Worm (Caenorhabditis elegans) whole organism, L1 larva: Measurements from ENCODE around the gene lron-3.

ENCODE experiments used
- C04F5.9 ChIP-seq: sonication (generic microtip); optimal IDR thresholded peaks from 2 replicates; lab custom pipeline; 2016; ENCODE audit warnings: missing genetic modification characterization, missing compliant biosample characterization
- C16A3.4 ChIP-seq: fragments of 150-350 bp; optimal IDR thresholded peaks from 2 replicates; lab custom pipeline; 2014; ENCODE audit warnings: missing biosample characterization, missing genetic modification characterization
- F16B12.6 ChIP-seq: fragments of 150-350 bp; optimal IDR thresholded peaks from 2 replicates; lab custom pipeline; 2014; ENCODE audit warnings: missing biosample characterization, missing genetic modification characterization
- aha-1 ChIP-seq: fragments of 150-350 bp; optimal IDR thresholded peaks from 2 replicates; lab custom pipeline; 2014; ENCODE audit warnings: missing biosample characterization, missing genetic modification characterization
- ama-1 ChIP-seq: fragments of 150-350 bp; optimal IDR thresholded peaks from 2 replicates; lab custom pipeline; 2014
- blmp-1 ChIP-seq: fragments of 150-350 bp; optimal IDR thresholded peaks from 2 replicates; lab custom pipeline; 2014; ENCODE audit warnings: missing biosample characterization, missing genetic modification characterization
- ceh-8 ChIP-seq: fragments of 200-800 bp; sonication (Bioruptor generic); optimal IDR thresholded peaks from 2 replicates; lab custom pipeline; 2018; ENCODE audit warnings: mild to moderate bottlenecking, missing genetic modification characterization, moderate library complexity, missing compliant biosample characterization
- ceh-82 ChIP-seq, 3 experiments: fragments of 150-350 bp in 1 of 3; sonication (generic microtip) in 2 of 3; optimal IDR thresholded peaks; 2 replicates each; lab custom pipeline; 2014 to 2017; ENCODE audit warnings: missing biosample characterization in 3 of 3, missing genetic modification characterization in 3 of 3
- dpl-1 ChIP-seq, 3 experiments: fragments of 150-350 bp in 2 of 3; sonication (generic microtip) in 1 of 3; optimal IDR thresholded peaks; 2 replicates each; lab custom pipeline; 2014 to 2017; ENCODE audit warnings: missing biosample characterization in 3 of 3, missing genetic modification characterization in 3 of 3, missing genetic modification reagents in 3 of 3
- efl-1 ChIP-seq, 4 experiments: fragments of 150-350 bp; optimal IDR thresholded peaks in 3 of 4; peaks in 1 of 4; 1 replicate in 1 of 4; 2 replicates in 3 of 4; lab custom pipeline; 2014; ENCODE audit warnings: missing biosample characterization in 2 of 4, missing genetic modification characterization in 2 of 4, missing genetic modification reagents in 2 of 4
- egl-13 ChIP-seq: sonication (generic microtip); optimal IDR thresholded peaks from 2 replicates; lab custom pipeline; 2016; ENCODE audit warnings: missing genotype, missing genetic modification reagents, missing genetic modification characterization, missing compliant biosample characterization
- egl-27 ChIP-seq, 2 experiments: fragments of 150-350 bp in 1 of 2; sonication (generic microtip); optimal IDR thresholded peaks; 3 replicates each; lab custom pipeline; 2017 to 2018; ENCODE audit warnings: missing biosample characterization in 2 of 2, missing genetic modification characterization in 2 of 2, missing genetic modification reagents in 2 of 2
- elt-2 ChIP-seq: sonication (generic microtip); optimal IDR thresholded peaks from 2 replicates; lab custom pipeline; 2016; ENCODE audit warnings: missing genetic modification characterization, mild to moderate bottlenecking, inconsistent platforms, missing compliant biosample characterization, missing genetic modification reagents
- elt-3 ChIP-seq, 6 experiments: fragments of 150-350 bp in 1 of 6; sonication (generic microtip); optimal IDR thresholded peaks; 2 replicates each; lab custom pipeline; 2017 to 2018; ENCODE audit warnings: missing biosample characterization in 6 of 6, missing genetic modification characterization in 6 of 6, inconsistent platforms in 1 of 6
- fkh-8 ChIP-seq: sonication (generic microtip); optimal IDR thresholded peaks from 2 replicates; lab custom pipeline; 2016; ENCODE audit warnings: mild to moderate bottlenecking, missing genetic modification characterization, missing compliant biosample characterization
- lin-13 ChIP-seq: fragments of 150-350 bp; optimal IDR thresholded peaks from 2 replicates; lab custom pipeline; 2014; ENCODE audit warnings: missing biosample characterization, missing genetic modification reagents, missing genetic modification characterization
- lin-14 ChIP-seq: fragments of 200-800 bp; sonication (Bioruptor generic); optimal IDR thresholded peaks from 2 replicates; lab custom pipeline; 2018; ENCODE audit warnings: mild to moderate bottlenecking, missing genetic modification characterization, moderate library complexity, missing compliant biosample characterization
- lin-15B ChIP-seq: fragments of 150-350 bp; sonication (generic microtip); optimal IDR thresholded peaks from 3 replicates; lab custom pipeline; 2014; ENCODE audit warnings: missing biosample characterization, missing genetic modification characterization
- mdl-1 ChIP-seq, 2 experiments: fragments of 150-350 bp; optimal IDR thresholded peaks; 2 replicates each; lab custom pipeline; 2014 to 2017; ENCODE audit warnings: missing biosample characterization in 2 of 2, missing genetic modification characterization in 2 of 2, inconsistent platforms in 1 of 2
- mep-1 ChIP-seq: fragments of 150-350 bp; optimal IDR thresholded peaks from 2 replicates; lab custom pipeline; 2014; ENCODE audit warnings: missing biosample characterization, missing genetic modification characterization
- nhr-11 ChIP-seq: fragments of 150-350 bp; optimal IDR thresholded peaks from 2 replicates; lab custom pipeline; 2014; ENCODE audit warnings: missing biosample characterization, missing genetic modification characterization
- nhr-12 ChIP-seq: sonication (generic microtip); optimal IDR thresholded peaks from 2 replicates; lab custom pipeline; 2017; ENCODE audit warnings: missing biosample characterization, missing genetic modification characterization
- nhr-20 ChIP-seq: sonication (generic microtip); optimal IDR thresholded peaks from 2 replicates; lab custom pipeline; 2016; ENCODE audit warnings: mild to moderate bottlenecking, missing genetic modification characterization, missing compliant biosample characterization
- nhr-28 ChIP-seq: fragments of 150-350 bp; optimal IDR thresholded peaks from 2 replicates; lab custom pipeline; 2014; ENCODE audit warnings: missing biosample characterization, missing genetic modification characterization
- nhr-71 ChIP-seq: sonication (generic microtip); optimal IDR thresholded peaks from 2 replicates; lab custom pipeline; 2016; ENCODE audit warnings: mild to moderate bottlenecking, missing genetic modification characterization, moderate library complexity, missing compliant biosample characterization
- nhr-85 ChIP-seq: sonication (generic microtip); peaks from one replicate; lab custom pipeline; 2016; ENCODE audit warnings: missing genetic modification characterization, inconsistent platforms, missing compliant biosample characterization
- pax-3 ChIP-seq: fragments of 200-800 bp; sonication (Bioruptor generic); optimal IDR thresholded peaks from 2 replicates; lab custom pipeline; 2018; ENCODE audit warnings: mild to moderate bottlenecking, missing genetic modification characterization, moderate library complexity, missing compliant biosample characterization
- rnt-1 ChIP-seq: sonication (generic microtip); optimal IDR thresholded peaks from 2 replicates; lab custom pipeline; 2016; ENCODE audit warnings: mild to moderate bottlenecking, missing genetic modification characterization, moderate library complexity, missing compliant biosample characterization
- snpc-4 ChIP-seq: fragments of 150-350 bp; optimal IDR thresholded peaks from 2 replicates; lab custom pipeline; 2014; ENCODE audit warnings: missing biosample characterization, missing genetic modification characterization
- sptf-1 ChIP-seq: fragments of 150-350 bp; optimal IDR thresholded peaks from 2 replicates; lab custom pipeline; 2014; ENCODE audit warnings: missing biosample characterization, missing genetic modification characterization
- swsn-7 ChIP-seq: sonication (generic microtip); optimal IDR thresholded peaks from 2 replicates; lab custom pipeline; 2016; ENCODE audit warnings: missing genetic modification characterization, missing compliant biosample characterization
- tbx-2 ChIP-seq: sonication (generic microtip); optimal IDR thresholded peaks from 2 replicates; lab custom pipeline; 2016; ENCODE audit warnings: missing genetic modification characterization, missing compliant biosample characterization
- unc-30 ChIP-seq: sonication (generic microtip); optimal IDR thresholded peaks from 2 replicates; lab custom pipeline; 2017; ENCODE audit warnings: missing biosample characterization, missing genetic modification characterization
- unc-86 ChIP-seq: sonication (generic microtip); optimal IDR thresholded peaks from 2 replicates; lab custom pipeline; 2016; ENCODE audit warnings: missing genetic modification characterization, missing compliant biosample characterization
- vab-15 ChIP-seq: sonication (generic microtip); optimal IDR thresholded peaks from 2 replicates; lab custom pipeline; 2017; ENCODE audit warnings: missing genotype, mild to moderate bottlenecking, missing genetic modification characterization, missing compliant biosample characterization
- xbp-1 ChIP-seq: sonication (generic microtip); optimal IDR thresholded peaks from 2 replicates; lab custom pipeline; 2016; ENCODE audit warnings: missing genetic modification characterization, missing compliant biosample characterization
- zip-4 ChIP-seq: fragments of 200-800 bp; sonication (Bioruptor generic); optimal IDR thresholded peaks from 2 replicates; lab custom pipeline; 2018; ENCODE audit warnings: mild to moderate bottlenecking, missing genetic modification characterization, moderate library complexity, missing compliant biosample characterization

Gene lron-3

ce11 chrX:15559473-15559872, 1.7 kb upstream of the lron-3 start:
- TF ChIP-seq tbx-2: no peak
- TF ChIP-seq snpc-4 (tag; lab: Kevin White, UChicago): peak; percentile 89
- no peak for TF ChIP-seq egl-27 (tag; optimal IDR thresholded peaks at IDR 0.05; lab: Kevin White, UChicago)
- TF ChIP-seq aha-1 (tag; lab: Kevin White, UChicago): no peak

ce11 chrX:15555529-15555928, 2.2 kb downstream of the lron-3 start:
- peak; percentile 0 for TF ChIP-seq unc-86 (tag; lab: Kevin White, UChicago)
- peak; percentile 54 for TF ChIP-seq nhr-85
- TF ChIP-seq C16A3.4 (tag; lab: Kevin White, UChicago): no peak

- TF ChIP-seq tbx-2 (no peak), egl-13 (tag; lab: Kevin White, UChicago) (peak; percentile 30), lin-14 (GFP tag; lab: Kevin White, UChicago) (peak; percentile 44), unc-86 (tag; lab: Kevin White, UChicago) (peak; percentile 74)
- TF ChIP-seq, all 84 proteins: peak for 3
Measured at ce11 chrX:15554910-15555309, 2.8 kb downstream of the lron-3 start.

- TF ChIP-seq snpc-4 (tag; lab: Kevin White, UChicago) (peak; percentile 70), nhr-20 (tag; lab: Kevin White, UChicago) (no peak), lin-14 (GFP tag; lab: Kevin White, UChicago) (peak; percentile 40), sptf-1 (tag; lab: Kevin White, UChicago) (no peak)
Measured at ce11 chrX:15552024-15552769, 5.6 kb downstream of the lron-3 start.

- TF ChIP-seq lin-14 (GFP tag; lab: Kevin White, UChicago) (peak; percentile 46), unc-30 (no peak)
Measured at ce11 chrX:15550769-15551168, 7.0 kb downstream of the lron-3 start.

- TF ChIP-seq lin-14 (GFP tag; lab: Kevin White, UChicago) (peak; percentile 44), ceh-8 (GFP tag; lab: Kevin White, UChicago) (no peak), tbx-2 (peak; percentile 28)
Measured at ce11 chrX:15547896-15548295, 9.9 kb downstream of the lron-3 start.

- TF ChIP-seq elt-2 (tag; lab: Kevin White, UChicago) (peak; percentile 1), nhr-85 (peak; percentile 29), C04F5.9 (tag; lab: Kevin White, UChicago) (no peak), efl-1 (optimal IDR thresholded peaks at IDR 0.05; lab: Kevin White, UChicago) (no peak), efl-1 (GFP tag; optimal IDR thresholded peaks at IDR 0.05 in 1 of 2; lab: Kevin White, UChicago) (peak in 1 of 2 experiments; percentile 84), lin-13 (GFP tag; lab: Kevin White, UChicago) (no peak), nhr-12 (tag; lab: Kevin White, UChicago) (no peak)
- TF ChIP-seq, all 84 proteins: peak for 3
Measured at ce11 chrX:15546943-15547342, 10.8 kb downstream of the lron-3 start.

ce11 chrX:15545485-15545884, 12.3 kb downstream of the lron-3 start:
- TF ChIP-seq elt-3 (tag; optimal IDR thresholded peaks at IDR 0.05; lab: Kevin White, UChicago) (no peak), xbp-1 (tag; lab: Kevin White, UChicago) (no peak), lin-15B (tag; lab: Kevin White, UChicago) (no peak), zip-4 (no peak), pax-3 (no peak), F16B12.6 (tag; lab: Kevin White, UChicago) (no peak), fkh-8 (tag; lab: Kevin White, UChicago) (peak; percentile 18), ama-1 (no peak), mdl-1 (tag; optimal IDR thresholded peaks at IDR 0.05; lab: Kevin White, UChicago) (no peak), rnt-1 (tag; lab: Kevin White, UChicago) (no peak), nhr-28 (tag; lab: Kevin White, UChicago) (no peak), blmp-1 (tag; lab: Kevin White, UChicago) (no peak), swsn-7 (tag; lab: Kevin White, UChicago) (no peak), mep-1 (tag; lab: Kevin White, UChicago) (no peak), dpl-1 (GFP tag; optimal IDR thresholded peaks at IDR 0.05; lab: Kevin White, UChicago) (no peak), ceh-82 (tag; optimal IDR thresholded peaks at IDR 0.05; lab: Kevin White, UChicago) (peak in 1 of 3 experiments; percentile 1), nhr-11 (tag; lab: Kevin White, UChicago) (no peak), lin-14 (GFP tag; lab: Kevin White, UChicago) (peak; percentile 31), vab-15 (no peak), nhr-71 (peak; percentile 10)
